Fruit fly (Drosophila melanogaster) whole organism, pupa: ENCODE results near the gene CG34280.

ENCODE experiments used
- CG10348 ChIP-seq: fragments of 200-800 bp; sonication (Bioruptor generic); IDR thresholded peaks from 2 replicates; pipeline ENCODE4 v1.3.6; 2022; ENCODE audit warnings: missing biosample characterization, missing genetic modification characterization
- CG14655 ChIP-seq: fragments of 200-800 bp; sonication (Bioruptor generic); optimal IDR thresholded peaks from 3 replicates; lab custom pipeline; 2017; ENCODE audit warnings: mild to moderate bottlenecking, missing biosample characterization, missing genetic modification reagents, missing genetic modification characterization
- CG32121 ChIP-seq: fragments of 200-800 bp; sonication (Bioruptor generic); IDR thresholded peaks from 2 replicates; pipeline ENCODE4 v1.3.6; 2022; ENCODE audit warnings: missing biosample characterization, missing genetic modification characterization
- CG8301 ChIP-seq: fragments of 200-800 bp; sonication (Bioruptor generic); optimal IDR thresholded peaks from 2 replicates; lab custom pipeline; 2018; ENCODE audit warnings: missing biosample characterization, mild to moderate bottlenecking, missing genetic modification characterization

DNA sequence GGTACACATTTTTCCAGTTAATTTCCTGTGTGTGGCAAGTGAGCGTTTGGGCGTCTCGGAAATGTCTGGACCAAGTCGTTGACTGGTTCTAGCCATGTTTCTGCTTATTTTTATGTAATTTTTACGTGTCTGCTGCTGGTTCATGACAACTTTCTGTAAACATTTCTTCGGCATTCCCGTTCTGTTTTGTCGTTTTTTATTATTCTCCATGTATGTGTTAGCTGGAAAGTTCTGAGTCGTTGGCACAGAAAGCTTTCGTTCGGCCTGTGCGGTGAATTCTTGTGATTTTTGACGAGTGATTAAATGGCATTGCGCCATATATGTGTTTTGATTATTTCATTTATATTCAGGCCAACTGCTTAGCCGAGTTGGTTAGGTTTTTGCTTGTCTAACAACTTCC is 22.7 kb upstream of the CG34280 start:
- TF ChIP-seq CG8301 (tag; lab: Kevin White, UChicago) (no peak), CG14655 (GFP tag; lab: Kevin White, UChicago) (no peak), CG10348 (GFP tag; lab: Robert Waterston, UW) (no peak), CG32121 (GFP tag; lab: Robert Waterston, UW) (no peak)
